Fruit fly (Drosophila melanogaster): ENCODE data around the gene CG12730.

CG12730 gene

DNA sequence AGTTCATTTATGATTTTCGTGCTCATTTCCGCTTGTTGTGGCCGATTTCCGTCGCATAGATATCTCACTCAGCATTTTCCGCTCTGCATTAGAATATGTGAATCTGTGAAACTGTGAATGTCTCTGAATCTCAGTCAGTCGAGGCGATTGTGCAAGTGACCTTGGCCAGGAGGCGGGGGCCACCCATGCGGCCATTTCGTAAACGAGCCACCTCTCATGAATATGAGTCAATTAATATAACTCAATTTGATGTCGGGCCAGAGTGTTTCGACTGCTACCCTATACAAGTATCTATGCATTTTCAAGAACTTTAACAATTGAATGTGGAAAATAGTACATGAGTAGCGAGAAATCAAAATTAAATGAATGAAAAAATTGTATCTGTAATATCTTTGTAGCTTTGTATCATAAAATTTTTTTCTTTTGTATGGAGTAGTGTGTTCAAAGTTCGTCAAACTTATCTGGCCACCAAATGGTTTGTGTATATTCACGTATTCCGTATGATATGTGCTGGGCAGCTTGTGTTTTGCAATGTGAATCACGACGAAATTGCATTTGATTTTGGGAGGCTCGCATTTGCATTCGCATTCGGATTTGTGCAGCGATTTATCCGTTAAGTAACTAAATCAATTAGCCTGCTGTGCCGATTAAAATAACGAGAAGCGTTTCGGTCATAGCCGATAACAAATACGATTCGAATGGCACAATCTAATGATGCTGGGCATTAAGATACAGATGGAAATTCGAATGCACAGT, at the start of gene CG12730:
TSS of gene CG12730 (plus strand) at position 706 of the 756 bp plus-strand sequence.
- TF ChIP-seq foxo (GFP tag; optimal IDR thresholded peaks at IDR 0.05) (peak in 1 of 2 experiments; percentile 36), Mio (GFP tag; optimal IDR thresholded peaks at IDR 0.05) (no peak), dsf (GFP tag; optimal IDR thresholded peaks at IDR 0.05; ENCODE audit: borderline replicate concordance) (no peak), ey (GFP tag; optimal IDR thresholded peaks at IDR 0.05) (peak; percentile 29), OdsH (GFP tag; optimal IDR thresholded peaks at IDR 0.05) (no peak)

DNA sequence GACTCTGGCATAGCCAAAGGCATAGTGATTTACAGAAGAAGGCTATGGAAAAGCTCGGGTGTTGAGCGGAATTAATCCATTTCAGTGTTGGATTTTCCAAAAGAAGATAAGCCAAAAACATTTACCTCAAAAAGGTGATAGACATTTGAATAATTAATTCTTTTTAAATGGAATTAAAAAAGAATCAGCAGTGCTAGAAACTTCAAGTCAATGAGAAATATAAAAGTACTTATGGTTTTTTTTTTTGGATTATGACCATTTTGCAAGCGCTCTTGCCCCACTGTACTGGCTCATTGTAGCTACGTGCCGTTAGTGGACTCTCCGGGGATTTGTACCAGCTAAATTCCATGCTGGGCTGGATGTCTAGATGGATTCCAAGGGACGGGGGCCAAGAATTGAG, 30.5 kb upstream of the CG12730 start:
- TF ChIP-seq CG32264 (GFP tag; optimal IDR thresholded peaks at IDR 0.05) (no peak), Sp1 (GFP tag; optimal IDR thresholded peaks at IDR 0.05) (no peak), Hr83 (GFP tag; optimal IDR thresholded peaks at IDR 0.05; ENCODE audit: poor library complexity, severe bottlenecking) (no peak), OdsH (GFP tag; optimal IDR thresholded peaks at IDR 0.05) (no peak), h (GFP tag; optimal IDR thresholded peaks at IDR 0.05) (no peak), foxo (GFP tag; optimal IDR thresholded peaks at IDR 0.05) (no peak), woc (GFP tag; optimal IDR thresholded peaks at IDR 0.05) (no peak), tai (GFP tag; optimal IDR thresholded peaks at IDR 0.05) (no peak), pan (optimal IDR thresholded peaks at IDR 0.05) (no peak), Jra (GFP tag; optimal IDR thresholded peaks at IDR 0.05) (no peak)

DNA sequence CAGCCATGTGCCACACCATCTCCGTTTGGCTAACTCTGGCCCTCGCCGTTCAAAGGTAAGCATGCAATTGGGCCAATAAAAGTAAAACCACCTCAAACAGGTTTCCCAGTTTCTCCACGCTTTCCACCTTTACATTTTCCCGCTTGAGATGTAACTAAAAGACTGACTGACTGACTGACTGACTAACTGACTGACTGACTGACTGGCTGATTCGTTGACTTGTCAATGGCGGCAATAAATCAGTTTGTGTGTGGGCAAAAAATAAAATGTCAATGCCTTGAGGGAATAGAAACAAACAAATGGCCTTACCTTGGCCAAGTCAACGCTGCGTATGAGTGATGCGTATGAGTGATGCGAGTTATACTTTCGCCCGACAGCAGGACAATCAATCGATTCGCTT, 29.0 kb upstream of the CG12730 start:
- TF ChIP-seq woc (GFP tag; optimal IDR thresholded peaks at IDR 0.05) (no peak), foxo (GFP tag; optimal IDR thresholded peaks at IDR 0.05) (no peak), Hr83 (GFP tag; optimal IDR thresholded peaks at IDR 0.05; ENCODE audit: poor library complexity, severe bottlenecking) (no peak), Abd-B (GFP tag; optimal IDR thresholded peaks at IDR 0.05) (no peak), brk (GFP tag; optimal IDR thresholded peaks at IDR 0.05) (no peak), N (GFP tag; optimal IDR thresholded peaks at IDR 0.05) (no peak), br (GFP tag; optimal IDR thresholded peaks at IDR 0.05) (no peak), dsf (GFP tag; optimal IDR thresholded peaks at IDR 0.05; ENCODE audit: borderline replicate concordance) (no peak), HLH106 (tag; optimal IDR thresholded peaks at IDR 0.05) (no peak), jim (GFP tag; optimal IDR thresholded peaks at IDR 0.05) (no peak), Vsx2 (GFP tag; optimal IDR thresholded peaks at IDR 0.05; ENCODE audit: partially characterized antibody) (no peak)

DNA sequence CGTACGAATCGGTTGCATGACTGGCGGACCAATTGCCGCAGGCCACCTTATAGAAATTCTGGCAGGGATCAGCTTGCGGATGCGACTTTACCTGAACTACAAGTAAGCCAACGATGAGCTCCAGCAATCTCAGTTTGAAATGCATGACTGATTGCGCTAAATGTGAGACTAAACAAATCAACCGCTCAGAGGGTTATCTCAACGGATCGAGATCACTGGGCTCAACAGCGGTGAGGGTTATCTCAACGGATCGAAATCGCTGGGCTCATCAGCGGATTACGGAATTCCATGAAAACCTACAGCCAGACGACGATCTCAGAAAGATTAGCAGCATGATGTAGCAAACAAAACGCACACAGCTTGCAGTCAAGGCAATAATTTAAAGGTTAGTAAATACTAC, 20.5 kb upstream of the CG12730 start, which contains the start of gene frma:
TSS of gene frma (minus strand) at position 152 of the 400 bp plus-strand sequence.
- TF ChIP-seq CrebA (GFP tag; optimal IDR thresholded peaks at IDR 0.05; ENCODE audit: borderline replicate concordance): no peak
- no peak for TF ChIP-seq lola (GFP tag; optimal IDR thresholded peaks at IDR 0.05)

DNA sequence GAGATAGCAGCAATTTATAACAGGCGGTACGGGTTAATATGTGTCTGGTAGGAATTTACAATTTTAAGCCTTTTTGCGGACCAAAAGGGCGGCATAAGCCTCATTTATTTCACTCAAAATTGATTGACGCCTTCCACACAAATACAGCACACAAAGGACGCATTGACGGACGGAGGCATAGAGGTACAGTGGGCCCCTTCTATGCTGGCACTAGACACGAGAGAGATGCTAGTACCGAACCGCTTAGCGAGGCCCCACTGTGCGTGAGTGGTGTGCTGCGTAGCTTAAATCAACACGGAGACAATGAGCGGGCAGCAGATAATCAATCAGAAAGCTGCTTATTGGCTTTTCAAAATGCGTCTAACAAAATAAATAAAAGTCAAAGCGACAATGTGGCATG, 19.7 kb upstream of the CG12730 start:
- TF ChIP-seq CG9705 (GFP tag; optimal IDR thresholded peaks at IDR 0.05) (no peak), jim (GFP tag; optimal IDR thresholded peaks at IDR 0.05) (no peak), CrebA (GFP tag; optimal IDR thresholded peaks at IDR 0.05; ENCODE audit: borderline replicate concordance) (no peak), brk (GFP tag; optimal IDR thresholded peaks at IDR 0.05) (no peak), psq (GFP tag; optimal IDR thresholded peaks at IDR 0.05) (no peak), dmrt93B (GFP tag; optimal IDR thresholded peaks at IDR 0.05) (no peak), dl (GFP tag; optimal IDR thresholded peaks at IDR 0.05; ENCODE audit: insufficient read depth in 1 of 2, partially characterized antibody in 2 of 2) (no peak)

DNA sequence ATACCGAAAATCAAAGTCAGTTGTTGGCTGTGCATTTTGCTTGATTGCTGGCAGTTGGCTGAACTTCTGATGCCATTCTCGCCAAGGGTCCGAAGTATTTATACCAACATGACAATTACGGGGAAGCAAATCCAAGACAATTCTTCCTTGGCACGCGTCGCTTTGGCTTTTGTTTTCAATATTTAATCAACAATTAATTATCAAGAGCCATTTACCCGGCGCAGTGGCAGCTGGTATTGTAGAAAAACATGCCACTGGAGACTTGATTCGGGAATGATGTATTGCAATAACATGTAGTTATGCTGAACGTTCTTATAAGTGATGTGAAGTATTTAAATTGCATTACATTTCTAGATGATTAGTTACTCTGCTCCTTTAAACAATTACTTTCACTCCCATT, 15.3 kb upstream of the CG12730 start, which contains the start of the genes CG32762 and CG4151:
TSS of gene CG32762 (minus strand) at position 101 of the 400 bp plus-strand sequence.
TSS of gene CG4151 (plus strand) at position 348 of the 400 bp plus-strand sequence.
- TF ChIP-seq sage (GFP tag; optimal IDR thresholded peaks at IDR 0.05) (no peak), br (GFP tag; optimal IDR thresholded peaks at IDR 0.05) (no peak), woc (GFP tag; optimal IDR thresholded peaks at IDR 0.05) (no peak)

Data from whole organism, wandering third instar larva.